Worm (Caenorhabditis elegans) whole organism, young adult: ENCODE measurements around the gene T09F5.10.
A peak's percentile ranks its signal among the peaks of the same experiment; 100 is the strongest.

Experiments used
- B0019.2 ChIP-seq: fragments of 200-800 bp; sonication (Bioruptor generic); conservative IDR thresholded peaks from 2 replicates; pipeline ENCODE4 v1.3.6; 2022; ENCODE audit warnings: missing genetic modification reagents, missing genetic modification characterization, missing compliant biosample characterization
- C06A6.2 ChIP-seq: fragments of 200-800 bp; sonication (Bioruptor generic); conservative IDR thresholded peaks from 2 replicates; pipeline ENCODE4 v1.3.6; 2022; ENCODE audit warnings: missing genetic modification characterization, missing compliant biosample characterization
- C17E4.6 ChIP-seq: fragments of 200-800 bp; sonication (Bioruptor generic); IDR thresholded peaks from 2 replicates; pipeline ENCODE4 v1.3.6; 2022; ENCODE audit warnings: missing genetic modification reagents, missing genetic modification characterization, missing compliant biosample characterization
- F22D6.2 ChIP-seq: sonication (generic microtip); optimal IDR thresholded peaks from 2 replicates; lab custom pipeline; 2016; ENCODE audit warnings: mild to moderate bottlenecking, missing genetic modification characterization, missing compliant biosample characterization
- F23B12.7 ChIP-seq: sonication (generic microtip); optimal IDR thresholded peaks from 2 replicates; lab custom pipeline; 2017; ENCODE audit warnings: missing genetic modification characterization, mild to moderate bottlenecking, missing compliant biosample characterization, antibody characterized with exemption, moderate library complexity; ENCODE audit not compliant: insufficient read depth
- F55B11.4 ChIP-seq: sonication (generic microtip); optimal IDR thresholded peaks from 2 replicates; lab custom pipeline; 2016; ENCODE audit warnings: missing compliant biosample characterization, missing genetic modification characterization, borderline replicate concordance; ENCODE audit not compliant: insufficient read depth
- K12H6.12 ChIP-seq: fragments of 200-800 bp; sonication (Bioruptor generic); optimal IDR thresholded peaks from 2 replicates; lab custom pipeline; 2018; ENCODE audit warnings: mild to moderate bottlenecking, missing genetic modification characterization, missing compliant biosample characterization
- T26A5.8 ChIP-seq: sonication (generic microtip); optimal IDR thresholded peaks from 2 replicates; lab custom pipeline; 2016; ENCODE audit warnings: missing genetic modification characterization, missing compliant biosample characterization
- aptf-3 ChIP-seq: fragments of 200-800 bp; sonication (Bioruptor generic); IDR thresholded peaks from 2 replicates; pipeline ENCODE4 v1.3.6; 2022; ENCODE audit warnings: missing genetic modification characterization, missing compliant biosample characterization
- cebp-1 ChIP-seq, 2 experiments: fragments of 200-800 bp in 1 of 2; sonication (Bioruptor generic) in 1 of 2; sonication (generic microtip) in 1 of 2; IDR thresholded peaks in 1 of 2; optimal IDR thresholded peaks in 1 of 2; 2 replicates each; pipeline versions ENCODE4 v1.3.6 to Lab custom; 2017 to 2022; ENCODE audit warnings: missing compliant biosample characterization in 2 of 2, missing genetic modification characterization in 2 of 2, mild to moderate bottlenecking in 1 of 2, missing genetic modification reagents in 1 of 2, moderate library complexity in 1 of 2
- cebp-2 ChIP-seq: fragments of 200-800 bp; sonication (Bioruptor generic); IDR thresholded peaks from 2 replicates; pipeline ENCODE4 v1.3.6; 2022; ENCODE audit warnings: missing genetic modification characterization, missing compliant biosample characterization
- ceh-27 ChIP-seq: fragments of 200-800 bp; sonication (Bioruptor generic); optimal IDR thresholded peaks from 2 replicates; lab custom pipeline; 2018; ENCODE audit warnings: mild to moderate bottlenecking, missing genetic modification characterization, moderate library complexity, missing compliant biosample characterization
- ceh-58 ChIP-seq: fragments of 200-800 bp; sonication (Bioruptor generic); IDR thresholded peaks from 2 replicates; pipeline ENCODE4 v1.3.6; 2022; ENCODE audit warnings: missing genetic modification characterization, missing compliant biosample characterization
- dpl-1 ChIP-seq: fragments of 150-350 bp; optimal IDR thresholded peaks from 2 replicates; lab custom pipeline; 2014; ENCODE audit warnings: missing biosample characterization, missing genetic modification reagents, missing genetic modification characterization
- egl-18 ChIP-seq: fragments of 200-800 bp; sonication (Bioruptor generic); IDR thresholded peaks from 2 replicates; pipeline ENCODE4 v1.3.6; 2022; ENCODE audit warnings: missing genetic modification reagents, missing genetic modification characterization, missing compliant biosample characterization
- him-1 ChIP-seq: sonication (generic microtip); optimal IDR thresholded peaks from 2 replicates; lab custom pipeline; 2016; ENCODE audit warnings: missing genotype, missing genetic modification reagents, missing genetic modification characterization, missing compliant biosample characterization
- hlh-12 ChIP-seq: sonication (generic microtip); optimal IDR thresholded peaks from 2 replicates; lab custom pipeline; 2016; ENCODE audit warnings: missing genetic modification characterization, missing compliant biosample characterization
- hlh-26 ChIP-seq: fragments of 200-800 bp; sonication (Bioruptor generic); conservative IDR thresholded peaks from 2 replicates; pipeline ENCODE4 v1.3.6; 2022; ENCODE audit warnings: missing genetic modification reagents, missing genetic modification characterization, missing compliant biosample characterization
- lsl-1 ChIP-seq: fragments of 200-800 bp; sonication (Bioruptor generic); optimal IDR thresholded peaks from 2 replicates; lab custom pipeline; 2018; ENCODE audit warnings: mild to moderate bottlenecking, missing genetic modification characterization, moderate library complexity, missing compliant biosample characterization
- lsy-27 ChIP-seq: sonication (generic microtip); optimal IDR thresholded peaks from 2 replicates; lab custom pipeline; 2017; ENCODE audit warnings: missing genetic modification characterization, mild to moderate bottlenecking, missing compliant biosample characterization, antibody characterized with exemption, missing genotype, borderline replicate concordance; ENCODE audit not compliant: insufficient read depth
- madf-10 ChIP-seq: sonication (generic microtip); optimal IDR thresholded peaks from 2 replicates; lab custom pipeline; 2016; ENCODE audit warnings: mild to moderate bottlenecking, missing genetic modification characterization, missing compliant biosample characterization
- madf-3 ChIP-seq: fragments of 200-800 bp; sonication (Bioruptor generic); IDR thresholded peaks from 2 replicates; pipeline ENCODE4 v1.3.6; 2022; ENCODE audit warnings: missing genetic modification reagents, missing genetic modification characterization, missing compliant biosample characterization
- madf-6 ChIP-seq: fragments of 200-800 bp; sonication (Bioruptor generic); IDR thresholded peaks from 2 replicates; pipeline ENCODE4 v1.3.6; 2022; ENCODE audit warnings: missing genetic modification reagents, missing genetic modification characterization, missing compliant biosample characterization
- mcd-1 ChIP-seq: fragments of 200-800 bp; sonication (Bioruptor generic); IDR thresholded peaks from 2 replicates; pipeline ENCODE4 v1.3.6; 2022; ENCODE audit warnings: missing genetic modification reagents, missing genetic modification characterization, missing compliant biosample characterization
- mel-28 ChIP-seq: sonication (generic microtip); optimal IDR thresholded peaks from 2 replicates; lab custom pipeline; 2016; ENCODE audit warnings: borderline replicate concordance, mild to moderate bottlenecking, missing genetic modification characterization, missing compliant biosample characterization
- mes-4 ChIP-seq: sonication (generic microtip); optimal IDR thresholded peaks from 2 replicates; lab custom pipeline; 2016; ENCODE audit warnings: missing genotype, missing genetic modification characterization, missing compliant biosample characterization
- mxl-1 ChIP-seq: sonication (generic microtip); optimal IDR thresholded peaks from 2 replicates; lab custom pipeline; 2016; ENCODE audit warnings: missing genetic modification characterization, missing compliant biosample characterization
- nfya-2 ChIP-seq: fragments of 200-800 bp; sonication (Bioruptor generic); IDR thresholded peaks from 2 replicates; pipeline ENCODE4 v1.3.6; 2022; ENCODE audit warnings: missing genetic modification reagents, missing genetic modification characterization, missing compliant biosample characterization
- nhr-120 ChIP-seq: fragments of 200-800 bp; sonication (Bioruptor generic); IDR thresholded peaks from 2 replicates; pipeline ENCODE4 v1.3.6; 2022; ENCODE audit warnings: missing genetic modification characterization, missing compliant biosample characterization
- nhr-179 ChIP-seq: sonication (generic microtip); optimal IDR thresholded peaks from 2 replicates; lab custom pipeline; 2016; ENCODE audit warnings: mild to moderate bottlenecking, missing genetic modification characterization, missing compliant biosample characterization
- nhr-27 ChIP-seq: fragments of 200-800 bp; sonication (Bioruptor generic); optimal IDR thresholded peaks from 2 replicates; lab custom pipeline; 2018; ENCODE audit warnings: mild to moderate bottlenecking, missing genetic modification characterization, moderate library complexity, missing compliant biosample characterization
- nhr-80 ChIP-seq: sonication (generic microtip); optimal IDR thresholded peaks from 2 replicates; lab custom pipeline; 2016; ENCODE audit warnings: missing genetic modification characterization, missing compliant biosample characterization
- snpc-1.1 ChIP-seq: sonication (generic microtip); optimal IDR thresholded peaks from 2 replicates; lab custom pipeline; 2017; ENCODE audit warnings: missing genetic modification characterization, mild to moderate bottlenecking, missing compliant biosample characterization, antibody characterized with exemption, moderate library complexity, missing genotype, missing genetic modification reagents; ENCODE audit not compliant: insufficient read depth
- snpc-3.4 ChIP-seq: sonication (generic microtip); optimal IDR thresholded peaks from 2 replicates; lab custom pipeline; 2017; ENCODE audit warnings: missing genetic modification characterization, mild to moderate bottlenecking, missing compliant biosample characterization, antibody characterized with exemption, moderate library complexity, missing genotype, missing genetic modification reagents
- unc-130 ChIP-seq: sonication (generic microtip); optimal IDR thresholded peaks from 2 replicates; lab custom pipeline; 2016; ENCODE audit warnings: missing genetic modification reagents, missing genetic modification characterization, missing compliant biosample characterization
- unc-62 ChIP-seq: fragments of 150-350 bp; optimal IDR thresholded peaks from 2 replicates; lab custom pipeline; 2014; ENCODE audit warnings: missing biosample characterization, missing genetic modification reagents, missing genetic modification characterization

Gene T09F5.10

ce11 chrV:15192377-15192776 lies 12.5 kb downstream of the T09F5.10 start, which contains the start of gene plc-2 (continued):
- TF ChIP-seq nhr-80 (tag; lab: Kevin White, UChicago) (peak; percentile 80), hlh-12 (tag; lab: Kevin White, UChicago) (no peak), mcd-1 (no peak), egl-18 (no peak), C06A6.2 (GFP tag; lab: Robert Waterston, UW) (no peak), ceh-58 (GFP tag; lab: Robert Waterston, UW) (no peak), lsl-1 (GFP tag; lab: Kevin White, UChicago) (no peak), C17E4.6 (GFP tag; lab: Robert Waterston, UW) (no peak), mxl-1 (tag; lab: Kevin White, UChicago) (no peak), mes-4 (no peak)

- no peak for TF ChIP-seq hlh-26 (GFP tag; lab: Robert Waterston, UW)
- no peak for TF ChIP-seq unc-62 (GFP tag; lab: Kevin White, UChicago)
- no peak for TF ChIP-seq aptf-3 (GFP tag; lab: Robert Waterston, UW)
- TF ChIP-seq snpc-1.1: no peak
- TF ChIP-seq lsy-27 (tag; lab: Kevin White, UChicago): no peak
- no peak for TF ChIP-seq dpl-1 (GFP tag; lab: Kevin White, UChicago)
- no peak for TF ChIP-seq nhr-179 (tag; lab: Kevin White, UChicago)
Observed at ce11 chrV:15193909-15194308, 14.1 kb downstream of the T09F5.10 start, which contains the start of gene Y75B12B.13. Gene Y75B12B.13 (minus strand): TSS chrV:15194009.

DNA sequence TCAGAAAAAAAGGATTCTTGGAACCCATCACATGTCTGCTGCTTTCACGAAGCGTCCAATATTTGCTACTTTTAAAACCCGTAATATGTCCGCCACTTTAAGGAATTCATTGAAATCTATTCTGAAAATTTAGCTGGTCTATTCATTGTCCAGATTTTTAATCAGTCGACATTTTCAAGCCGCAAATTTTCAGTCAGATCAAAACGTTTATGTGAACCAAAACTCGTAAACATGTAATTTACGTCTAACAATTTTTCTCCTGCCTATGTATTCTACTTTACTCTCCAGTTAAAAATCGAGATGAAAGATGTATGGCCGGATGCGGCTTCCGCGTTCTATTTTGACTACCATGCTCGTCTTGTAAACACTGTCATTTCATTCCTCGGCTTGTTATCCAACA lies 18.1 kb downstream of the T09F5.10 start, which contains the start of gene srw-1:
srw-1 (plus strand) TSS at position 301 of the 400 bp plus-strand sequence.
- TF ChIP-seq K12H6.12 (tag; lab: Kevin White, UChicago) (no peak), F23B12.7 (tag; lab: Kevin White, UChicago) (no peak), mel-28 (no peak), madf-3 (no peak), madf-10 (tag; lab: Kevin White, UChicago) (no peak), him-1 (tag; lab: Kevin White, UChicago) (no peak), nhr-120 (GFP tag; lab: Robert Waterston, UW) (no peak), mxl-1 (tag; lab: Kevin White, UChicago) (no peak), F55B11.4 (tag; lab: Kevin White, UChicago) (no peak), cebp-1 (GFP tag; IDR thresholded peaks at IDR 0.05; lab: Robert Waterston, UW) (no peak), cebp-1 (tag; optimal IDR thresholded peaks at IDR 0.05; lab: Kevin White, UChicago) (no peak)

DNA sequence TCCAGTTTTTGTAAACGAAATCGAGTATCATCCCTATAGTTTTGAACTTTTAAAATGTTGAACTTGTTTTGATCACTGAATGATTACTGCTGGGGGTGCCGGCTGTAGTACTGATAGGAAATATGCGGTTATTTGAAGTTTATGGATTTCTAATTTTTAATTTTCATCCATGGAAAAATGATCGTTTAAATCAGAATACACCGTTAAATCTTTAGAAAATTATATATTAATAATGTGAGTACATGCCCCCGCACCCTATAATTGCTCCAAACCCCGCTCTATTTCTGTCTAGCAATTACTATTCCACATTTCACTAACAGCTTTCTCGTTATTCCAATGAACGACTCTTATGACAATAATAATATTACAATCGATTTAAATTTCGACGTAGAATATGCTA lies 19.9 kb downstream of the T09F5.10 start, which contains the start of gene Y75B12B.10:
Y75B12B.10 (plus strand) TSS at position 301 of the 400 bp plus-strand sequence.
- TF ChIP-seq snpc-3.4 (no peak), madf-6 (GFP tag; lab: Robert Waterston, UW) (no peak), ceh-27 (GFP tag; lab: Kevin White, UChicago) (no peak), F22D6.2 (tag; lab: Kevin White, UChicago) (no peak), B0019.2 (GFP tag; lab: Robert Waterston, UW) (no peak), T26A5.8 (tag; lab: Kevin White, UChicago) (no peak), nhr-27 (tag; lab: Kevin White, UChicago) (no peak), cebp-2 (GFP tag; lab: Robert Waterston, UW) (no peak), ceh-58 (GFP tag; lab: Robert Waterston, UW) (no peak), nfya-2 (GFP tag; lab: Robert Waterston, UW) (no peak), unc-130 (no peak)
